Fruit fly (Drosophila melanogaster) whole organism, prepupa: ENCODE results near the gene Obp99d.
A peak's percentile ranks its signal among the peaks of the same experiment; 100 is the strongest.

Experiments
- Blimp-1 ChIP-seq: fragments of 200-800 bp; sonication (Bioruptor generic); optimal IDR thresholded peaks from 3 replicates; lab custom pipeline; 2017; ENCODE audit warnings: missing biosample characterization, missing genetic modification characterization, mild to moderate bottlenecking, moderate library complexity, missing genetic modification reagents
- CG10669 ChIP-seq: fragments of 200-800 bp; sonication (Bioruptor generic); optimal IDR thresholded peaks from 3 replicates; lab custom pipeline; 2018; ENCODE audit warnings: missing biosample characterization, mild to moderate bottlenecking, missing genetic modification characterization, moderate library complexity
- CG11294 ChIP-seq: fragments of 200-800 bp; sonication (Bioruptor generic); IDR thresholded peaks from 2 replicates; pipeline ENCODE4 v1.3.6; 2022; ENCODE audit warnings: missing biosample characterization, missing genetic modification characterization
- CG11762 ChIP-seq: fragments of 200-800 bp; sonication (Bioruptor generic); optimal IDR thresholded peaks from 3 replicates; lab custom pipeline; 2016; ENCODE audit warnings: missing biosample characterization, missing genetic modification characterization; ENCODE audit not compliant: insufficient read depth
- CG11902 ChIP-seq: fragments of 200-800 bp; sonication (Bioruptor generic); optimal IDR thresholded peaks from 3 replicates; lab custom pipeline; 2016; ENCODE audit warnings: missing biosample characterization, missing genetic modification characterization
- CG1621 ChIP-seq: fragments of 200-800 bp; sonication (Bioruptor generic); optimal IDR thresholded peaks from 3 replicates; lab custom pipeline; 2018; ENCODE audit warnings: missing biosample characterization, mild to moderate bottlenecking, missing genetic modification characterization
- CG3032 ChIP-seq: fragments of 200-800 bp; optimal IDR thresholded peaks from 2 replicates; lab custom pipeline; 2019; ENCODE audit warnings: missing biosample characterization, mild to moderate bottlenecking, missing genetic modification characterization, moderate library complexity
- CG31627 ChIP-seq: fragments of 200-800 bp; sonication (Bioruptor generic); optimal IDR thresholded peaks from 3 replicates; lab custom pipeline; 2016; ENCODE audit warnings: missing biosample characterization, missing genetic modification characterization
- CG34406 ChIP-seq: fragments of 200-800 bp; sonication (Bioruptor generic); optimal IDR thresholded peaks from 3 replicates; lab custom pipeline; 2016; ENCODE audit warnings: missing biosample characterization, missing genetic modification characterization
- CG3919 ChIP-seq: fragments of 200-800 bp; sonication (Bioruptor generic); optimal IDR thresholded peaks from 3 replicates; lab custom pipeline; 2016; ENCODE audit warnings: missing biosample characterization, missing genetic modification characterization
- CG4318 ChIP-seq: fragments of 200-800 bp; sonication (Bioruptor generic); optimal IDR thresholded peaks from 3 replicates; lab custom pipeline; 2017; ENCODE audit warnings: missing biosample characterization, mild to moderate bottlenecking, missing genetic modification characterization
- CG6163 ChIP-seq: fragments of 200-800 bp; sonication (Bioruptor generic); IDR thresholded peaks from 3 replicates; pipeline ENCODE4 v1.3.6; 2022; ENCODE audit warnings: missing biosample characterization, missing genetic modification characterization
- CG6276 ChIP-seq: fragments of 200-800 bp; sonication (Bioruptor generic); optimal IDR thresholded peaks from 2 replicates; lab custom pipeline; 2017; ENCODE audit warnings: missing biosample characterization, mild to moderate bottlenecking, missing genetic modification characterization
- CG6792 ChIP-seq: fragments of 200-800 bp; sonication (Bioruptor generic); optimal IDR thresholded peaks from 3 replicates; lab custom pipeline; 2016; ENCODE audit warnings: missing biosample characterization, missing genetic modification characterization
- CG6808 ChIP-seq: fragments of 200-800 bp; sonication (Bioruptor generic); optimal IDR thresholded peaks from 3 replicates; lab custom pipeline; 2017; ENCODE audit warnings: missing biosample characterization, missing genetic modification characterization, mild to moderate bottlenecking, moderate library complexity, missing genetic modification reagents
- CG6854 ChIP-seq: fragments of 200-800 bp; sonication (Bioruptor generic); optimal IDR thresholded peaks from 2 replicates; lab custom pipeline; 2017; ENCODE audit warnings: missing biosample characterization, mild to moderate bottlenecking, missing genetic modification characterization
- CG7368 ChIP-seq: fragments of 200-800 bp; sonication (Bioruptor generic); optimal IDR thresholded peaks from 3 replicates; lab custom pipeline; 2016; ENCODE audit warnings: missing biosample characterization, missing genetic modification characterization
- CG8632 ChIP-seq: fragments of 200-800 bp; sonication (Bioruptor generic); optimal IDR thresholded peaks from 3 replicates; lab custom pipeline; 2016; ENCODE audit warnings: missing biosample characterization, missing genetic modification characterization
- CG9139 ChIP-seq: fragments of 200-800 bp; sonication (Bioruptor generic); optimal IDR thresholded peaks from 3 replicates; lab custom pipeline; 2017; ENCODE audit warnings: missing biosample characterization, mild to moderate bottlenecking, missing genetic modification characterization
- Eip75B ChIP-seq: fragments of 200-800 bp; sonication (Bioruptor generic); optimal IDR thresholded peaks from 3 replicates; lab custom pipeline; 2016; ENCODE audit warnings: missing biosample characterization, missing genetic modification characterization
- Eip78C ChIP-seq: fragments of 200-800 bp; sonication (Bioruptor generic); peaks from one replicate; lab custom pipeline; 2016; ENCODE audit warnings: missing biosample characterization, missing genetic modification characterization
- Eip93F ChIP-seq: fragments of 200-800 bp; sonication (Bioruptor generic); optimal IDR thresholded peaks from 2 replicates; lab custom pipeline; 2016; ENCODE audit warnings: missing biosample characterization, mild to moderate bottlenecking, missing genetic modification characterization
- Ets96B ChIP-seq: fragments of 200-800 bp; optimal IDR thresholded peaks from 2 replicates; lab custom pipeline; 2019; ENCODE audit warnings: missing biosample characterization, mild to moderate bottlenecking, missing genetic modification characterization, moderate library complexity
- Gug ChIP-seq: fragments of 200-800 bp; sonication (Bioruptor generic); IDR thresholded peaks from 2 replicates; pipeline ENCODE4 v1.3.6; 2022; ENCODE audit warnings: missing biosample characterization, missing genetic modification characterization
- Hr38 ChIP-seq: sonication (Bioruptor generic); optimal IDR thresholded peaks from 2 replicates; lab custom pipeline; 2016; ENCODE audit warnings: missing biosample characterization, missing genetic modification characterization
- Hr4 ChIP-seq: fragments of 200-800 bp; sonication (Bioruptor generic); optimal IDR thresholded peaks from 3 replicates; lab custom pipeline; 2016; ENCODE audit warnings: missing biosample characterization, missing genetic modification characterization
- Lpt ChIP-seq: fragments of 200-800 bp; sonication (Bioruptor generic); optimal IDR thresholded peaks from 3 replicates; lab custom pipeline; 2016; ENCODE audit warnings: missing biosample characterization, missing genetic modification characterization
- Met ChIP-seq: fragments of 200-800 bp; sonication (Bioruptor generic); optimal IDR thresholded peaks from 3 replicates; lab custom pipeline; 2016; ENCODE audit warnings: missing biosample characterization, missing genetic modification characterization
- OdsH ChIP-seq: fragments of 200-800 bp; sonication (Bioruptor generic); optimal IDR thresholded peaks from 3 replicates; lab custom pipeline; 2016; ENCODE audit warnings: missing biosample characterization, missing genetic modification characterization
- Smox ChIP-seq: fragments of 200-800 bp; sonication (Bioruptor generic); optimal IDR thresholded peaks from 3 replicates; lab custom pipeline; 2016; ENCODE audit warnings: missing biosample characterization, missing genetic modification characterization
- Sox102F ChIP-seq: fragments of 200-800 bp; sonication (Bioruptor generic); optimal IDR thresholded peaks from 2 replicates; lab custom pipeline; 2016; ENCODE audit warnings: missing biosample characterization, mild to moderate bottlenecking, missing genetic modification characterization
- Sox15 ChIP-seq: fragments of 200-800 bp; sonication (Bioruptor generic); optimal IDR thresholded peaks from 3 replicates; lab custom pipeline; 2016; ENCODE audit warnings: missing biosample characterization, missing genetic modification characterization
- acj6 ChIP-seq: fragments of 200-800 bp; sonication (Bioruptor generic); optimal IDR thresholded peaks from 3 replicates; lab custom pipeline; 2016; ENCODE audit warnings: missing biosample characterization, missing genetic modification characterization
- cyc ChIP-seq: fragments of 200-800 bp; sonication (Bioruptor generic); optimal IDR thresholded peaks from 3 replicates; lab custom pipeline; 2016; ENCODE audit warnings: missing biosample characterization, missing genetic modification characterization
- dac ChIP-seq: fragments of 200-800 bp; sonication (Bioruptor generic); optimal IDR thresholded peaks from 2 replicates; lab custom pipeline; 2017; ENCODE audit warnings: missing biosample characterization, mild to moderate bottlenecking, missing genetic modification characterization
- dsx ChIP-seq: fragments of 200-800 bp; optimal IDR thresholded peaks from 3 replicates; lab custom pipeline; 2019; ENCODE audit warnings: missing biosample characterization, mild to moderate bottlenecking, missing genetic modification characterization, moderate library complexity; ENCODE audit not compliant: poor library complexity, severe bottlenecking
- eg ChIP-seq: fragments of 200-800 bp; sonication (Bioruptor generic); IDR thresholded peaks from 3 replicates; pipeline ENCODE4 v1.3.6; 2022; ENCODE audit warnings: missing biosample characterization, missing genetic modification characterization
- esn ChIP-seq: fragments of 200-800 bp; sonication (Bioruptor generic); optimal IDR thresholded peaks from 2 replicates; lab custom pipeline; 2016; ENCODE audit warnings: missing biosample characterization, mild to moderate bottlenecking, missing genetic modification characterization, moderate library complexity
- fd85E ChIP-seq: fragments of 200-800 bp; sonication (Bioruptor generic); optimal IDR thresholded peaks from 3 replicates; lab custom pipeline; 2016; ENCODE audit warnings: missing biosample characterization, missing genetic modification characterization
- lz ChIP-seq: fragments of 200-800 bp; sonication (Bioruptor generic); optimal IDR thresholded peaks from 3 replicates; lab custom pipeline; 2016; ENCODE audit warnings: missing biosample characterization, missing genetic modification characterization
- net ChIP-seq: fragments of 200-800 bp; sonication (Bioruptor generic); optimal IDR thresholded peaks from 3 replicates; lab custom pipeline; 2016; ENCODE audit warnings: missing biosample characterization, missing genetic modification characterization
- pdm3 ChIP-seq: fragments of 200-800 bp; sonication (Bioruptor generic); optimal IDR thresholded peaks from 3 replicates; lab custom pipeline; 2016; ENCODE audit warnings: missing biosample characterization, missing genetic modification characterization
- spab ChIP-seq: fragments of 200-800 bp; sonication (Bioruptor generic); optimal IDR thresholded peaks from 2 replicates; lab custom pipeline; 2017; ENCODE audit warnings: missing biosample characterization, mild to moderate bottlenecking, missing genetic modification characterization, missing genetic modification reagents
- ss ChIP-seq, 2 experiments: fragments of 200-800 bp; sonication (Bioruptor generic); optimal IDR thresholded peaks; 2 replicates in 1 of 2; 3 replicates in 1 of 2; lab custom pipeline; 2017 to 2018; ENCODE audit warnings: mild to moderate bottlenecking in 2 of 2, missing biosample characterization in 2 of 2, missing genetic modification characterization in 2 of 2, moderate library complexity in 1 of 2
- svp ChIP-seq: fragments of 200-800 bp; sonication (Bioruptor generic); peaks from one replicate; lab custom pipeline; 2016; ENCODE audit warnings: missing biosample characterization, missing genetic modification characterization
- topi ChIP-seq: fragments of 200-800 bp; sonication (Bioruptor generic); optimal IDR thresholded peaks from 3 replicates; lab custom pipeline; 2016; ENCODE audit warnings: missing biosample characterization, missing genetic modification characterization

Obp99d gene

dm6 chr3R:29737891-29738290 is 23.6 kb downstream of the Obp99d start, which contains the start of gene Gnpnat (continued):
- peak; percentile 44 for TF ChIP-seq Sox102F (GFP tag; lab: Kevin White, UChicago)
- peak; percentile 69 for TF ChIP-seq esn
- no peak for TF ChIP-seq fd85E (GFP tag; lab: Kevin White, UChicago)
- no peak for TF ChIP-seq CG6163 (GFP tag; lab: Robert Waterston, UW)
- TF ChIP-seq CG10669 (GFP tag; lab: Kevin White, UChicago), result peak; percentile 50
- peak; percentile 40 for TF ChIP-seq CG8632 (GFP tag; lab: Kevin White, UChicago)
- TF ChIP-seq Sox15 (GFP tag; lab: Kevin White, UChicago), result no peak
- peak; percentile 17 for TF ChIP-seq CG1621 (tag; lab: Kevin White, UChicago)
- peak; percentile 40 for TF ChIP-seq CG34406
- peak in 1 of 2 experiments; percentile 52 for TF ChIP-seq ss (GFP tag; optimal IDR thresholded peaks at IDR 0.05; lab: Kevin White, UChicago)
- TF ChIP-seq CG6808 (GFP tag; lab: Kevin White, UChicago), result no peak
- peak; percentile 43 for TF ChIP-seq dsx
- TF ChIP-seq svp, result peak; percentile 51
- peak; percentile 25 for TF ChIP-seq Lpt (GFP tag; lab: Kevin White, UChicago)
- TF ChIP-seq CG4318 (GFP tag; lab: Kevin White, UChicago), result peak; percentile 12
- peak; percentile 60 for TF ChIP-seq acj6 (GFP tag; lab: Kevin White, UChicago)
- peak; percentile 54 for TF ChIP-seq lz (GFP tag; lab: Kevin White, UChicago)
- peak; percentile 62 for TF ChIP-seq Hr4 (GFP tag; lab: Kevin White, UChicago)
- no peak for TF ChIP-seq Eip93F
- no peak for TF ChIP-seq CG11294 (GFP tag; lab: Robert Waterston, UW)
- TF ChIP-seq Gug, result no peak
- TF ChIP-seq topi, result peak; percentile 45
- TF ChIP-seq CG31627 (GFP tag; lab: Kevin White, UChicago), result peak; percentile 11
- peak; percentile 13 for TF ChIP-seq CG3032 (tag; lab: Kevin White, UChicago)
- peak; percentile 54 for TF ChIP-seq net (GFP tag; lab: Kevin White, UChicago)
- peak; percentile 32 for TF ChIP-seq CG6792

dm6 chr3R:29740078-29740477 is 25.8 kb downstream of the Obp99d start:
- TF ChIP-seq Blimp-1 (GFP tag; lab: Kevin White, UChicago), result peak; percentile 76
- TF ChIP-seq dsx, result peak; percentile 49
- no peak for TF ChIP-seq ss (GFP tag; optimal IDR thresholded peaks at IDR 0.05; lab: Kevin White, UChicago)
- no peak for TF ChIP-seq Lpt (GFP tag; lab: Kevin White, UChicago)
- TF ChIP-seq Eip78C, result peak; percentile 14

- no peak for TF ChIP-seq Eip75B
- peak; percentile 93 for TF ChIP-seq Ets96B (tag; lab: Kevin White, UChicago)
- peak; percentile 88 for TF ChIP-seq Blimp-1 (GFP tag; lab: Kevin White, UChicago)
- TF ChIP-seq ss (GFP tag; optimal IDR thresholded peaks at IDR 0.05; lab: Kevin White, UChicago), result peak in 1 of 2 experiments; percentile 88
- TF ChIP-seq dac (GFP tag; lab: Kevin White, UChicago), result no peak
- TF ChIP-seq Sox102F (GFP tag; lab: Kevin White, UChicago), result no peak
- TF ChIP-seq CG11902 (GFP tag; lab: Kevin White, UChicago), result peak; percentile 99
- TF ChIP-seq lz (GFP tag; lab: Kevin White, UChicago), result peak; percentile 98
- peak; percentile 96 for TF ChIP-seq topi
- TF ChIP-seq CG6276, result no peak
- TF ChIP-seq CG6808 (GFP tag; lab: Kevin White, UChicago), result no peak
- TF ChIP-seq Hr4 (GFP tag; lab: Kevin White, UChicago), result peak; percentile 96
- TF ChIP-seq CG9139 (GFP tag; lab: Kevin White, UChicago), result no peak
- TF ChIP-seq CG1621 (tag; lab: Kevin White, UChicago), result peak; percentile 91
- TF ChIP-seq Smox (GFP tag; lab: Kevin White, UChicago), result no peak
- TF ChIP-seq CG7368, result no peak
- peak; percentile 98 for TF ChIP-seq cyc (GFP tag; lab: Kevin White, UChicago)
- peak; percentile 97 for TF ChIP-seq OdsH (GFP tag; lab: Kevin White, UChicago)
- peak; percentile 85 for TF ChIP-seq CG11762 (GFP tag; lab: Kevin White, UChicago)
- TF ChIP-seq acj6 (GFP tag; lab: Kevin White, UChicago), result peak; percentile 95
- peak; percentile 100 for TF ChIP-seq CG10669 (GFP tag; lab: Kevin White, UChicago)
- TF ChIP-seq pdm3, result peak; percentile 97
- TF ChIP-seq spab (GFP tag; lab: Kevin White, UChicago), result no peak
- TF ChIP-seq CG34406, result peak; percentile 94
- TF ChIP-seq net (GFP tag; lab: Kevin White, UChicago), result peak; percentile 82
- peak; percentile 93 for TF ChIP-seq CG6792
- TF ChIP-seq CG6854 (GFP tag; lab: Kevin White, UChicago), result peak; percentile 29
- TF ChIP-seq Met, result no peak
- peak; percentile 92 for TF ChIP-seq dsx
- TF ChIP-seq CG3919, result peak; percentile 95
- TF ChIP-seq esn, result peak; percentile 95
- TF ChIP-seq Hr38, result peak; percentile 84
- TF ChIP-seq eg, result peak; percentile 99
Measured at dm6 chr3R:29745056-29745455, 30.8 kb downstream of the Obp99d start, which contains the start of the genes Wdr24 and IntS11. Gene Wdr24, minus strand, starts transcription at chr3R:29745092. Gene IntS11, plus strand, starts transcription at chr3R:29745337.
